Worm (Caenorhabditis elegans): ENCODE results near the gene Y44A6B.3.

ce11 chrV:20639294-20639693 is 1.1 kb upstream of the Y44A6B.3 start, which contains the start of gene srxa-14:
- TF ChIP-seq nhr-11 (tag; optimal IDR thresholded peaks at IDR 0.05) = no peak
- no peak for TF ChIP-seq elt-2 (tag; optimal IDR thresholded peaks at IDR 0.05)
- no peak for TF ChIP-seq lin-39 (tag; optimal IDR thresholded peaks at IDR 0.05)
- no peak for TF ChIP-seq elt-3 (tag; optimal IDR thresholded peaks at IDR 0.05)
- no peak for TF ChIP-seq mep-1 (tag; optimal IDR thresholded peaks at IDR 0.05)
- no peak for TF ChIP-seq nhr-85 (tag)
- TF ChIP-seq nhr-28 (tag; optimal IDR thresholded peaks at IDR 0.05) = no peak
- no peak for TF ChIP-seq ceh-82 (tag; optimal IDR thresholded peaks at IDR 0.05)
- TF ChIP-seq pax-3 (tag; optimal IDR thresholded peaks at IDR 0.05) = no peak
- no peak for TF ChIP-seq fkh-10 (GFP tag; optimal IDR thresholded peaks at IDR 0.05)
- TF ChIP-seq zag-1 (tag; optimal IDR thresholded peaks at IDR 0.05) = no peak

Data from whole organism, L1 larva.